Fruit fly (Drosophila melanogaster): ENCODE data around the gene CG33783.

The CG33783 gene

dm6 chr3R:10055004-10055403, 11.6 kb upstream of the CG33783 start:
- TF ChIP-seq pdm3 (GFP tag; optimal IDR thresholded peaks at IDR 0.05), result no peak
- TF ChIP-seq vri (GFP tag; optimal IDR thresholded peaks at IDR 0.05), result peak; percentile 53

dm6 chr3R:10055951-10056350, 10.6 kb upstream of the CG33783 start, which contains the start of gene Npc2d:
Npc2d (minus strand) TSS chr3R:10056083.
- TF ChIP-seq ss (GFP tag; optimal IDR thresholded peaks at IDR 0.05), result no peak
- no peak for TF ChIP-seq CG34406 (GFP tag; optimal IDR thresholded peaks at IDR 0.05)
- TF ChIP-seq Hr38 (GFP tag; optimal IDR thresholded peaks at IDR 0.05), result no peak
- TF ChIP-seq dac (GFP tag; optimal IDR thresholded peaks at IDR 0.05), result no peak
- no peak for TF ChIP-seq spab (GFP tag; optimal IDR thresholded peaks at IDR 0.05)
- no peak for TF ChIP-seq CG16779 (tag; optimal IDR thresholded peaks at IDR 0.05)
- no peak for TF ChIP-seq OdsH (GFP tag; optimal IDR thresholded peaks at IDR 0.05)
- no peak for TF ChIP-seq CG15336 (GFP tag; IDR thresholded peaks at IDR 0.05)

- no peak for TF ChIP-seq Ets96B (tag; optimal IDR thresholded peaks at IDR 0.05)
- TF ChIP-seq CG34406 (GFP tag; optimal IDR thresholded peaks at IDR 0.05), result no peak
- TF ChIP-seq Gug (GFP tag; IDR thresholded peaks at IDR 0.05), result no peak
- TF ChIP-seq CG7368 (GFP tag; optimal IDR thresholded peaks at IDR 0.05), result no peak
- no peak for TF ChIP-seq vri (GFP tag; optimal IDR thresholded peaks at IDR 0.05)
- TF ChIP-seq CG6276 (GFP tag; optimal IDR thresholded peaks at IDR 0.05), result no peak
- TF ChIP-seq Hr4 (GFP tag; optimal IDR thresholded peaks at IDR 0.05), result no peak
These were observed 9.9 kb upstream of the CG33783 start for dm6 chr3R:10056647-10057046.

- TF ChIP-seq Smox (GFP tag; optimal IDR thresholded peaks at IDR 0.05) (no peak), vri (GFP tag; optimal IDR thresholded peaks at IDR 0.05) (peak; percentile 27)
These were observed 7.2 kb upstream of the CG33783 start for dm6 chr3R:10059358-10059757.

- TF ChIP-seq Hr38 (GFP tag; optimal IDR thresholded peaks at IDR 0.05) (no peak), Ets21C (GFP tag; optimal IDR thresholded peaks at IDR 0.05) (no peak), fkh (GFP tag; optimal IDR thresholded peaks at IDR 0.05) (no peak), fd59A (GFP tag; optimal IDR thresholded peaks at IDR 0.05) (no peak), CG11294 (GFP tag; IDR thresholded peaks at IDR 0.05) (no peak), vri (GFP tag; optimal IDR thresholded peaks at IDR 0.05) (no peak), CG1621 (tag; optimal IDR thresholded peaks at IDR 0.05) (no peak), CG34406 (GFP tag; optimal IDR thresholded peaks at IDR 0.05) (no peak), Lpt (GFP tag; optimal IDR thresholded peaks at IDR 0.05) (no peak), CG4318 (GFP tag; optimal IDR thresholded peaks at IDR 0.05) (no peak), CG6854 (GFP tag; optimal IDR thresholded peaks at IDR 0.05) (no peak), CG31627 (GFP tag; optimal IDR thresholded peaks at IDR 0.05) (no peak), CG8119 (GFP tag; IDR thresholded peaks at IDR 0.05) (no peak), OdsH (GFP tag; optimal IDR thresholded peaks at IDR 0.05) (no peak), CG8319 (GFP tag; optimal IDR thresholded peaks at IDR 0.05) (no peak), dac (GFP tag; optimal IDR thresholded peaks at IDR 0.05) (no peak), CG9139 (GFP tag; optimal IDR thresholded peaks at IDR 0.05) (no peak), cyc (GFP tag; optimal IDR thresholded peaks at IDR 0.05) (no peak), Eip78C (GFP tag) (no peak)
These were observed 6.6 kb upstream of the CG33783 start, which contains the start of gene Npc2c for dm6 chr3R:10059952-10060351. Npc2c (plus strand) TSS chr3R:10060252.

- TF ChIP-seq dac (GFP tag; optimal IDR thresholded peaks at IDR 0.05), result no peak
- no peak for TF ChIP-seq CG6808 (GFP tag; optimal IDR thresholded peaks at IDR 0.05)
- TF ChIP-seq Sox15 (GFP tag; optimal IDR thresholded peaks at IDR 0.05), result no peak
- no peak for TF ChIP-seq Hr4 (GFP tag; optimal IDR thresholded peaks at IDR 0.05)
- no peak for TF ChIP-seq CG31627 (GFP tag; optimal IDR thresholded peaks at IDR 0.05)
These were observed 4.2 kb upstream of the CG33783 start, which contains the start of gene CG33630 for dm6 chr3R:10062324-10062723. CG33630 (plus strand) TSS chr3R:10062624.

Data from whole organism, prepupa.